Worm (Caenorhabditis elegans): ENCODE results near the gene pdf-1.

ce11 chrIII:6945319-6945718 lies 33.0 kb upstream of the pdf-1 start:
- TF ChIP-seq tra-4 (tag; optimal IDR thresholded peaks at IDR 0.05) (no peak), tbx-11 (GFP tag; IDR thresholded peaks at IDR 0.05) (no peak), pes-1 (GFP tag; IDR thresholded peaks at IDR 0.05) (no peak), ama-1 (optimal IDR thresholded peaks at IDR 0.05) (no peak), scrt-1 (GFP tag; IDR thresholded peaks at IDR 0.05) (no peak), ceh-36 (tag; optimal IDR thresholded peaks at IDR 0.05) (no peak), tbx-37 (GFP tag; conservative IDR thresholded peaks at IDR 0.05) (no peak), ets-7 (tag; optimal IDR thresholded peaks at IDR 0.05) (no peak), B0310.2 (tag; optimal IDR thresholded peaks at IDR 0.05) (no peak), hmbx-1 (tag; optimal IDR thresholded peaks at IDR 0.05) (no peak)
